Fruit fly (Drosophila melanogaster): Measurements from ENCODE around the gene chinmo.

chinmo gene

DNA sequence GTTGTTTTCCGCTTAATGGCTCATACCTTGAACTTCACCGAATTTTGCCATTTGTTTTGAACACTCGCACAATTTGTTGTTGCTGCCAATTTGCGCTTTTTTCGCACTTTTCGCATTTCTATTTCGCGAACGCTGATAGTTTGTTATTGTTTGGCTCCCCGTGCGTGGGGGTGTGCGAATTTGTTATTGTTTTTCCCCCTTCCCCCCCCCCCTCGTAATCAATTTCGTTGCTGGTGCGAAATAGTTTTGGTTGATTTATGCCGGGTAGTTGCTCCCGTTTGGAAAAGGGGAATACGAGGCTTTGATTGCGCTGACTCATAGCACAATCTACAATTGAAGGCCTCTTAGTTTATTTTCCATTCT is 22.6 kb upstream of the chinmo start:
- TF ChIP-seq pad (GFP tag; optimal IDR thresholded peaks at IDR 0.05) (no peak), CG1620 (GFP tag; optimal IDR thresholded peaks at IDR 0.05) (no peak), Crg-1 (GFP tag; optimal IDR thresholded peaks at IDR 0.05) (no peak), toe (GFP tag; optimal IDR thresholded peaks at IDR 0.05) (no peak), Mnt (GFP tag; optimal IDR thresholded peaks at IDR 0.05) (no peak), CG7101 (tag; optimal IDR thresholded peaks at IDR 0.05) (no peak)

DNA sequence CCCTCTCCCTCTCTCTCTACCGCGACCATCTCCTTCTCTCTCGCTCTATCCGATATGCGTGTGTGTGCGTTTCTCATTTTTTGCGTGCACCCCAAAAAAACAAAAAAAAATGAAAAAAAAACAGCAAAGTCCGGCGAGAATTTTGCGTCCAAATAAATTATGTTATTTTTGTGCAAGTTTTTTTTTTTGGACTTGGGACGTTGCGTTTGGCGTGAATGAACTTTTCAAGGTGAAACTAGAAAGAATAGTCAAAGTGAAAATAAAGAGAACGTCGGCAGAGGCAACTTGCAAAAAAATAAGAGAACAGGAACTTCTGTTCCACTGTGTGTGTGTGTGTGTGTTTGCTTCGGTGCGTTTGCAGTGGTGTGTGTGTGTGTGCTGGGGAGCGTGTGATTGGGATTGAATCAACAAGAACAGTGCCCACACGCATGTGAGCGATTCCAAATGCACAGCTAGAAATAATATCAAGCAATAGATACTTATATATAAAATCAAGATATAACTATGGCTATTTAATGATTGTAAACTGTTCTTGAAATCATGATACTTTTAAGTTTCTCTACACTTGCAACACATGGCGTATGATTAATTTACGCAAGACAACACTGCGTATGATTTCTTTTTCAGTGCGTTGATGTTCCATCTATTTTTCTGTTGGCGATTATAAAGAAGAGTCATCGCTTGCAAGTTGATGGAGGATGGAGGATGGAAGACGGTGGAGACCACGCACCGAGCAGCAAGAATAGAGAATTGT is 21.7 kb upstream of the chinmo start:
- TF ChIP-seq cic (GFP tag; optimal IDR thresholded peaks at IDR 0.05): no peak
- TF ChIP-seq CG7045 (GFP tag; optimal IDR thresholded peaks at IDR 0.05): no peak

DNA sequence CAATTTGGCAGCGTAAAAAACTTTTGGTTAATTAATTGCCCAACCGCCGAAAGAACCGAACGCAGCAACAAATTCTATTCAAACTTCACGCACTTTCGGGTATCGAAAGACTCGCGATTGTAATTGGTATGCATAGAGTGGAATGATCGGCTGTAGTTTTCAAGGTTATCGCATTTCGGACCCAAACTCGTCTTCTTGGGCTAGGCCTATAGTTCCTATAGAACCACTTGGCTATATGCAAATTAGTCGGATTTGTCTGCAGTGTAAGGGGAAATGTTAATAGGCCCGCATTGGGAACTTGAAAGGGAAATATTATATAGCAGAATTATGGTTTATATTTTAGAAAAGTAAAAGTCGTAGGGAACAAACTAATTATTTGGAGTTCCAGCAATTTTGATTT is 20.5 kb upstream of the chinmo start:
- TF ChIP-seq Clk (GFP tag; optimal IDR thresholded peaks at IDR 0.05) (no peak), pad (GFP tag; optimal IDR thresholded peaks at IDR 0.05) (no peak), kay (GFP tag; ENCODE audit: borderline replicate concordance) (no peak), ovo (GFP tag; optimal IDR thresholded peaks at IDR 0.05) (no peak), Hr96 (GFP tag; optimal IDR thresholded peaks at IDR 0.05) (no peak), cic (GFP tag; optimal IDR thresholded peaks at IDR 0.05) (no peak), CG11617 (GFP tag; optimal IDR thresholded peaks at IDR 0.05) (no peak), CG33017 (tag; optimal IDR thresholded peaks at IDR 0.05) (no peak), Mnt (GFP tag; optimal IDR thresholded peaks at IDR 0.05) (no peak), CG7045 (GFP tag; optimal IDR thresholded peaks at IDR 0.05) (no peak), CG14711 (tag; optimal IDR thresholded peaks at IDR 0.05) (no peak), CG5204 (GFP tag; optimal IDR thresholded peaks at IDR 0.05) (no peak), bab1 (GFP tag; optimal IDR thresholded peaks at IDR 0.05) (no peak), CG12768 (GFP tag; optimal IDR thresholded peaks at IDR 0.05) (no peak), CG1620 (GFP tag; optimal IDR thresholded peaks at IDR 0.05) (no peak)

DNA sequence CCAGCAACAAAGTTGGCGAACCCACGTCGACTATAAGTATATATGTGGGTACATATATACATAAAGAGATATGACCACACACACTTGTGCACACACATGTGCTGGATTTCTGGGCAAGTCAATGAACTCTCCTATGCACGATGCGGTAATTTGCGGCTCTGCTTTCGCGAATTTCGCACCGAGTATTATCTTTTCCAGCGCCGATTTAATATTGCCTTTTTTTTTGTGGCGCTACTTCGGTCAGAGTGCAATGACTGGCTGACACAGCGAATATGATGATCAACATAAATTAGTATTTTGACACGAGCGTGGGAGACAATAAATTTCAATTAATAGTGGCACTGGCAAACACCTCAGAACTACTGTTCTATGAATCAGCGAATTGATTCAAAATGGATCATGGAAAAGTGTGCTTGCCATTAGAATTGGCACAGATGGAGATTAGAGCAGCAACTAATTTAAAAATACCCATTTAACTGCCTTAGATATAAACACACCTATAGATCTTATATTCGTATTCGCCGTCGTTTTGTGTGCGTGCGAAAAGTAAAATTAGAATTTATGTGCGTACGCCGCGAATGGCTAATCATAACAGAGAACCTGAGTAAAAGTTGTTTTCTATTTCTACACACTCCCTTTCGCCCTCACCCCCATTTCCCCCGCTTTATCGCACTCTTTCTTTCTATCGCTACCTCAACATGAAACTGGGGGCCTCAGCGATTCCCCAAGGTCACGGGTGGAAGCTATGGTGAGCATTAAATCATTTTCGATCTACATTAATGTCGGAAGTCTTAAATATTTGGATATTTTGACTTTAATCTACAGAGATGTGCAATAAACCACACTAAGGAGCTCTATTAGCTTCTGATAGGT is 19.4 kb upstream of the chinmo start:
- TF ChIP-seq pad (GFP tag; optimal IDR thresholded peaks at IDR 0.05) (no peak), CG11617 (GFP tag; optimal IDR thresholded peaks at IDR 0.05) (no peak), CG7101 (tag; optimal IDR thresholded peaks at IDR 0.05) (no peak), Crg-1 (GFP tag; optimal IDR thresholded peaks at IDR 0.05) (no peak)

DNA sequence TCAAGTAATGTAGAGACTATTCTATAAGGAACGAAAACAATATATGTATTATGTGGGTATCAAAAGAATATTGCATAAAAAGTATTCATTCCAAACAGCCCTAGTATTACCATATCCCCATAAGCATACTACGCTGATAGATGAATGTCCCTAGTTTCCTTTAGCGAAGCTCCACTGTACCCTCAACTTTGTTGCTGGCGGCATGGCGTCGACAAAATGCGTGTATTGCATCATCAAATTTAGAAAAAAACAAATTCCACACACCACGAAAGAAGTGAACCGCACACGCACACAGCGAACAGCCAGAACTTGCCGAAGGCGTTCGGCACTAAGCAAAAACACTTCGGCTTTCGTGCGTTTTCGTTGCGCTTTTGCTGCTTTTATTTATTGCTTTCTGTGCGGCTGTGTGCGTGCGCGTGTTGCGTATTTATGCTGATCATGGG is 18.3 kb upstream of the chinmo start:
- no peak for TF ChIP-seq cnc (optimal IDR thresholded peaks at IDR 0.05)
- TF ChIP-seq toe (GFP tag; optimal IDR thresholded peaks at IDR 0.05): no peak
- no peak for TF ChIP-seq Mnt (GFP tag; optimal IDR thresholded peaks at IDR 0.05)
- TF ChIP-seq Crg-1 (GFP tag; optimal IDR thresholded peaks at IDR 0.05): no peak
- no peak for TF ChIP-seq CG5204 (GFP tag; optimal IDR thresholded peaks at IDR 0.05)
- TF ChIP-seq CG7045 (GFP tag; optimal IDR thresholded peaks at IDR 0.05): no peak
- TF ChIP-seq ovo (GFP tag; optimal IDR thresholded peaks at IDR 0.05): no peak

DNA sequence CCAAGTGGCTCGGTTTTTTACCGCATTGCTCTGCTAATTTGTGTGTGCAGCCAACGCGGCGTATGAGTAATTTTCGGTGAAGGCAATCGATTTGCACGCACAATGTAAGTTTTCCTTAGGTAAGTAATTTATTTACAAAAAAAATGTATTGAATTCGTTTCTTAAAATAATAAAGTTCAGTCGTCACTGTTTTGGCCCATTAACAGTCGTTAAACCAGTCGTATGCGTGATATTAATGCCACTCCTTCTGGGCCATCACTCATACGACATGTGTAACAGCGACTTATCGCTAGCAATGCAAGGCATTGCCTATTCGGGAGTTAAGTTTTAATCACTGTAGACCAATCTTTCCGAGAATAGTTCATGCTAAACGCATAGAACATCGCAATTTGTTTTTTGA is 17.7 kb upstream of the chinmo start:
- no peak for TF ChIP-seq CG12768 (GFP tag; optimal IDR thresholded peaks at IDR 0.05)
- TF ChIP-seq Crg-1 (GFP tag; optimal IDR thresholded peaks at IDR 0.05): no peak

DNA sequence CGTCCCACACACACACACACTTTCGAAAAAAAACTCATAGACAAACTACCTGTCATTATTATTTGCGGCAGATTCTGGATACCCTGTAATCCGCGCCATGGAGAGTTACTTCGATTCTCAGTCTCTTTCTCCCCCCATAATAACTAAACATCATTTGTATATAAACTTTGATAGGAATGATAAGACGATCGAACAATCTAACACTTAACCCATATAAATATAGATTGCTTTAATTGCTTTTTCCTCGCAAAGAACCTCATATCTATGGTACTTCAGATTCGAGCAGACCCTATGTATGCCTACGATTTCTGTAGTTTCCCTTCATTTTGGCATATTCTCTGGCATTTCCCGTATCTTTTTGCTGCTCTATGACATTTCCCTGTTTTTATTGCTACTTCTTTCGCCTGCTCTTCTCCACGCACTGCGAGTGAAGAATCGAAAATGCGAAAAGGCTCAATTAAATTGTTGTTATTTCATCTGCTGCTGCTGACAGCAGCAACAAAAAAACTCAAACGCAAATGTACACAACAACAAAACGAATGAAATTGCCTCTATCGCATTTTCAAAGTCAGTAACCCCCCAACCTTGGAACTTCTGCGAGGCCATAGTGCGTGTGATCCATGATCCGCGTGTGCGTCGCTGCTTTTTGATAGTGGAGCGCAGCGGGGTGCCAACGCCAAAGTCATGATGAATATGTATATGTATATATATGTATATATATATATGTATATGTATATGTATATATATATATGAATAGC is 16.8 kb upstream of the chinmo start:
- TF ChIP-seq bab1 (GFP tag; optimal IDR thresholded peaks at IDR 0.05) (no peak), Crg-1 (GFP tag; optimal IDR thresholded peaks at IDR 0.05) (no peak), cic (GFP tag; optimal IDR thresholded peaks at IDR 0.05) (no peak), Mnt (GFP tag; optimal IDR thresholded peaks at IDR 0.05) (no peak), CG5204 (GFP tag; optimal IDR thresholded peaks at IDR 0.05) (no peak), cnc (optimal IDR thresholded peaks at IDR 0.05) (no peak), kay (GFP tag; ENCODE audit: borderline replicate concordance) (no peak), Clk (GFP tag; optimal IDR thresholded peaks at IDR 0.05) (no peak), CG7101 (tag; optimal IDR thresholded peaks at IDR 0.05) (no peak), tj (GFP tag; optimal IDR thresholded peaks at IDR 0.05) (no peak), toe (GFP tag; optimal IDR thresholded peaks at IDR 0.05) (no peak), CG1620 (GFP tag; optimal IDR thresholded peaks at IDR 0.05) (no peak), CG14711 (tag; optimal IDR thresholded peaks at IDR 0.05) (no peak), CG12768 (GFP tag; optimal IDR thresholded peaks at IDR 0.05) (no peak), CG33017 (tag; optimal IDR thresholded peaks at IDR 0.05) (no peak), ovo (GFP tag; optimal IDR thresholded peaks at IDR 0.05) (no peak), CG7045 (GFP tag; optimal IDR thresholded peaks at IDR 0.05) (no peak), Hr96 (GFP tag; optimal IDR thresholded peaks at IDR 0.05) (no peak)
